Worm (Caenorhabditis elegans): ENCODE data around the gene nas-13.

ce11 chrX:15469957-15470548 is 42.0 kb upstream of the nas-13 start:
- TF ChIP-seq him-1 (tag; optimal IDR thresholded peaks at IDR 0.05), result no peak
- TF ChIP-seq dao-5 (tag; optimal IDR thresholded peaks at IDR 0.05), result no peak
